Worm (Caenorhabditis elegans) whole organism, L3 larva: Measurements from ENCODE around the gene mdh-2.

Experiments used
- R02D3.7 ChIP-seq: fragments of 150-350 bp; optimal IDR thresholded peaks from 2 replicates; lab custom pipeline; 2014; ENCODE audit warnings: missing biosample characterization, missing genetic modification characterization
- aly-2 ChIP-seq: fragments of 150-350 bp; optimal IDR thresholded peaks from 2 replicates; lab custom pipeline; 2014; ENCODE audit warnings: missing biosample characterization, missing genetic modification characterization
- ama-1 ChIP-seq: fragments of 150-350 bp; optimal IDR thresholded peaks from 2 replicates; lab custom pipeline; 2018
- ceh-28 ChIP-seq: fragments of 150-350 bp; optimal IDR thresholded peaks from 2 replicates; lab custom pipeline; 2014; ENCODE audit warnings: missing biosample characterization, missing genetic modification reagents, missing genetic modification characterization
- ceh-82 ChIP-seq: fragments of 150-350 bp; optimal IDR thresholded peaks from 2 replicates; lab custom pipeline; 2014; ENCODE audit warnings: missing biosample characterization, missing genetic modification characterization
- daf-12 ChIP-seq: fragments of 150-350 bp; optimal IDR thresholded peaks from 2 replicates; lab custom pipeline; 2014; ENCODE audit warnings: missing biosample characterization, missing genetic modification reagents, missing genetic modification characterization
- egl-27 ChIP-seq: sonication (generic microtip); optimal IDR thresholded peaks from 4 replicates; lab custom pipeline; 2017; ENCODE audit warnings: missing biosample characterization, missing genetic modification reagents, missing genetic modification characterization
- egl-5 ChIP-seq: fragments of 150-350 bp; optimal IDR thresholded peaks from 2 replicates; lab custom pipeline; 2017; ENCODE audit warnings: missing biosample characterization, missing genetic modification reagents, missing genetic modification characterization, inconsistent platforms
- elt-1 ChIP-seq: fragments of 150-350 bp; optimal IDR thresholded peaks from 2 replicates; lab custom pipeline; 2014; ENCODE audit warnings: missing biosample characterization, missing genetic modification characterization
- elt-2 ChIP-seq: sonication (generic microtip); optimal IDR thresholded peaks from 2 replicates; lab custom pipeline; 2016; ENCODE audit warnings: missing genetic modification reagents, mild to moderate bottlenecking, missing genetic modification characterization, missing compliant biosample characterization
- fkh-10 ChIP-seq: sonication (generic microtip); optimal IDR thresholded peaks from 2 replicates; lab custom pipeline; 2017; ENCODE audit warnings: missing biosample characterization, missing genetic modification reagents, missing genetic modification characterization
- fkh-2 ChIP-seq: fragments of 150-350 bp; optimal IDR thresholded peaks from 2 replicates; lab custom pipeline; 2014; ENCODE audit warnings: missing biosample characterization, missing genetic modification reagents, missing genetic modification characterization
- fos-1 ChIP-seq: fragments of 150-350 bp; optimal IDR thresholded peaks from 2 replicates; lab custom pipeline; 2014; ENCODE audit warnings: missing biosample characterization, missing genetic modification characterization
- hmg-11 ChIP-seq: sonication (generic microtip); optimal IDR thresholded peaks from 2 replicates; lab custom pipeline; 2016; ENCODE audit warnings: missing genetic modification characterization, missing compliant biosample characterization
- jun-1 ChIP-seq: fragments of 150-350 bp; optimal IDR thresholded peaks from 2 replicates; lab custom pipeline; 2014; ENCODE audit warnings: missing biosample characterization, missing genetic modification reagents, missing genetic modification characterization
- lin-15B ChIP-seq: fragments of 150-350 bp; optimal IDR thresholded peaks from 2 replicates; lab custom pipeline; 2014; ENCODE audit warnings: missing biosample characterization, missing genetic modification characterization
- lin-39 ChIP-seq: fragments of 150-350 bp; optimal IDR thresholded peaks from 2 replicates; lab custom pipeline; 2018; ENCODE audit warnings: missing biosample characterization, missing genetic modification reagents, missing genetic modification characterization
- mdl-1 ChIP-seq: fragments of 150-350 bp; optimal IDR thresholded peaks from 2 replicates; lab custom pipeline; 2014; ENCODE audit warnings: missing biosample characterization, missing genetic modification characterization
- mml-1 ChIP-seq: fragments of 150-350 bp; sonication (generic microtip); optimal IDR thresholded peaks from 3 replicates; lab custom pipeline; 2014; ENCODE audit warnings: missing biosample characterization, missing genetic modification characterization
- nfya-1 ChIP-seq: sonication (generic microtip); optimal IDR thresholded peaks from 2 replicates; lab custom pipeline; 2017; ENCODE audit warnings: missing genetic modification characterization, mild to moderate bottlenecking, missing compliant biosample characterization, antibody characterized with exemption, moderate library complexity; ENCODE audit not compliant: insufficient read depth
- nhr-12 ChIP-seq: fragments of 150-350 bp; optimal IDR thresholded peaks from 2 replicates; lab custom pipeline; 2014; ENCODE audit warnings: missing biosample characterization, missing genetic modification characterization
- nhr-23 ChIP-seq: fragments of 150-350 bp; optimal IDR thresholded peaks from 2 replicates; lab custom pipeline; 2014; ENCODE audit warnings: missing biosample characterization, missing genetic modification reagents, missing genetic modification characterization
- nhr-25 ChIP-seq: sonication (generic microtip); optimal IDR thresholded peaks from 2 replicates; lab custom pipeline; 2017; ENCODE audit warnings: missing biosample characterization, missing genetic modification characterization
- nhr-43 ChIP-seq: sonication (generic microtip); optimal IDR thresholded peaks from 2 replicates; lab custom pipeline; 2016; ENCODE audit warnings: mild to moderate bottlenecking, missing genetic modification characterization, missing compliant biosample characterization; ENCODE audit not compliant: poor library complexity, severe bottlenecking
- nhr-76 ChIP-seq: fragments of 150-350 bp; sonication (generic microtip); optimal IDR thresholded peaks from 5 replicates; lab custom pipeline; 2014; ENCODE audit warnings: missing biosample characterization, missing genetic modification characterization
- pha-4 ChIP-seq: fragments of 150-350 bp; optimal IDR thresholded peaks from 2 replicates; lab custom pipeline; 2014; ENCODE audit warnings: missing biosample characterization, missing genetic modification reagents, missing genetic modification characterization
- pqm-1 ChIP-seq: fragments of 150-350 bp; optimal IDR thresholded peaks from 2 replicates; lab custom pipeline; 2017; ENCODE audit warnings: missing biosample characterization, missing genetic modification characterization, inconsistent platforms
- sea-2 ChIP-seq: fragments of 150-350 bp; sonication (generic microtip); optimal IDR thresholded peaks from 4 replicates; lab custom pipeline; 2014; ENCODE audit warnings: missing biosample characterization, missing genetic modification reagents, missing genetic modification characterization
- snpc-4 ChIP-seq: fragments of 150-350 bp; optimal IDR thresholded peaks from 2 replicates; lab custom pipeline; 2014; ENCODE audit warnings: missing biosample characterization, missing genetic modification characterization
- unc-39 ChIP-seq: sonication (generic microtip); optimal IDR thresholded peaks from 4 replicates; lab custom pipeline; 2017; ENCODE audit warnings: missing biosample characterization, missing genetic modification characterization
- zag-1 ChIP-seq: fragments of 150-350 bp; optimal IDR thresholded peaks from 2 replicates; lab custom pipeline; 2014; ENCODE audit warnings: missing biosample characterization, missing genetic modification characterization
- ztf-11 ChIP-seq: fragments of 150-350 bp; optimal IDR thresholded peaks from 2 replicates; lab custom pipeline; 2014; ENCODE audit warnings: missing biosample characterization, missing genetic modification characterization
- ztf-4 ChIP-seq: fragments of 150-350 bp; optimal IDR thresholded peaks from 2 replicates; lab custom pipeline; 2014; ENCODE audit warnings: missing biosample characterization, missing genetic modification characterization

Gene mdh-2

ce11 chrIII:6605442-6605992 is 2.4 kb downstream of the mdh-2 start:
- no peak for TF ChIP-seq nhr-43 (tag; lab: Kevin White, UChicago)
- TF ChIP-seq nhr-23 (tag; lab: Kevin White, UChicago), result peak; percentile 16
- peak; percentile 71 for TF ChIP-seq elt-1 (tag; lab: Kevin White, UChicago)

ce11 chrIII:6604317-6604716 is 3.6 kb downstream of the mdh-2 start:
- TF ChIP-seq nfya-1 (tag; lab: Kevin White, UChicago), result peak; percentile 23
- no peak for TF ChIP-seq ceh-28
- peak; percentile 51 for TF ChIP-seq ama-1
- peak; percentile 56 for TF ChIP-seq elt-2 (tag; lab: Kevin White, UChicago)
- TF ChIP-seq pqm-1 (tag; lab: Kevin White, UChicago), result peak; percentile 44

ce11 chrIII:6603185-6603584 is 4.7 kb downstream of the mdh-2 start:
- TF ChIP-seq ceh-28 (no peak), fkh-10 (no peak), nhr-12 (tag; lab: Kevin White, UChicago) (no peak), egl-5 (tag; lab: Kevin White, UChicago) (no peak), zag-1 (tag; lab: Kevin White, UChicago) (no peak), snpc-4 (tag; lab: Kevin White, UChicago) (no peak), aly-2 (tag; lab: Kevin White, UChicago) (no peak), mml-1 (tag; lab: Kevin White, UChicago) (no peak), elt-2 (tag; lab: Kevin White, UChicago) (no peak), nhr-23 (tag; lab: Kevin White, UChicago) (no peak)
- TF ChIP-seq, all 47 proteins: peak for 0

ce11 chrIII:6601073-6601472 is 6.8 kb downstream of the mdh-2 start, which contains the start of gene let-765:
Gene let-765 (minus strand): TSS chrIII:6601173.
- TF ChIP-seq lin-15B (tag; lab: Kevin White, UChicago) (no peak), pqm-1 (tag; lab: Kevin White, UChicago) (no peak), ztf-11 (tag; lab: Kevin White, UChicago) (no peak), nhr-25 (tag; lab: Kevin White, UChicago) (peak; percentile 33), ztf-4 (tag; lab: Kevin White, UChicago) (no peak)

ce11 chrIII:6594069-6594468 is 13.8 kb downstream of the mdh-2 start:
- TF ChIP-seq fos-1 (no peak), R02D3.7 (tag; lab: Kevin White, UChicago) (no peak), jun-1 (no peak), unc-39 (tag; lab: Kevin White, UChicago) (no peak), ztf-4 (tag; lab: Kevin White, UChicago) (no peak), pha-4 (tag; lab: Kevin White, UChicago) (no peak)

ce11 chrIII:6592075-6592474 is 15.8 kb downstream of the mdh-2 start, which contains the start of gene F20H11.1:
Gene F20H11.1 (minus strand): TSS chrIII:6592175.
- TF ChIP-seq fkh-2 (no peak), ztf-11 (tag; lab: Kevin White, UChicago) (no peak)
- TF ChIP-seq, all 47 proteins: peak for 0

ce11 chrIII:6589499-6589898 is 18.4 kb downstream of the mdh-2 start:
- no peak for TF ChIP-seq egl-27
- TF ChIP-seq fkh-2, result no peak
- TF ChIP-seq fkh-10, result no peak

ce11 chrIII:6587564-6587963 is 20.3 kb downstream of the mdh-2 start, which contains the start of gene ddo-3:
Gene ddo-3 (plus strand): TSS chrIII:6587864.
- no peak for TF ChIP-seq ztf-11 (tag; lab: Kevin White, UChicago)
- TF ChIP-seq nhr-25 (tag; lab: Kevin White, UChicago), result no peak
- TF ChIP-seq hmg-11, result no peak
- TF ChIP-seq ztf-4 (tag; lab: Kevin White, UChicago), result no peak
- TF ChIP-seq ama-1, result no peak
- TF ChIP-seq sea-2 (GFP tag; lab: Kevin White, UChicago), result no peak
- TF ChIP-seq lin-39 (tag; lab: Kevin White, UChicago), result no peak
- no peak for TF ChIP-seq nhr-43 (tag; lab: Kevin White, UChicago)
- no peak for TF ChIP-seq daf-12 (tag; lab: Kevin White, UChicago)
- no peak for TF ChIP-seq fkh-2
- no peak for TF ChIP-seq ceh-28
- no peak for TF ChIP-seq mdl-1 (tag; lab: Kevin White, UChicago)
- TF ChIP-seq snpc-4 (tag; lab: Kevin White, UChicago), result no peak
- no peak for TF ChIP-seq unc-39 (tag; lab: Kevin White, UChicago)
- no peak for TF ChIP-seq ceh-82
- no peak for TF ChIP-seq nhr-76 (tag; lab: Kevin White, UChicago)
- TF ChIP-seq, all 47 proteins: peak for 0
